Fruit fly (Drosophila melanogaster) whole organism, embryonic: Measurements from ENCODE around the gene CG9919.

Source experiments
- Antp ChIP-seq: fragments of 200-800 bp; sonication (Bioruptor generic); optimal IDR thresholded peaks from 3 replicates; lab custom pipeline; 2016; ENCODE audit warnings: missing biosample characterization, missing genetic modification characterization
- B-H2 ChIP-seq: fragments of 200-800 bp; sonication (Bioruptor generic); optimal IDR thresholded peaks from 2 replicates; lab custom pipeline; 2018; ENCODE audit warnings: missing biosample characterization, mild to moderate bottlenecking, missing genetic modification characterization
- CG10267 ChIP-seq: fragments of 200-800 bp; sonication (Bioruptor generic); optimal IDR thresholded peaks from 2 replicates; lab custom pipeline; 2018; ENCODE audit warnings: missing biosample characterization, mild to moderate bottlenecking, missing genetic modification characterization, moderate library complexity
- CG1233 ChIP-seq: fragments of 200-800 bp; sonication (Bioruptor generic); optimal IDR thresholded peaks from 4 replicates; lab custom pipeline; 2018; ENCODE audit warnings: missing biosample characterization, mild to moderate bottlenecking, missing genetic modification characterization
- CG14710 ChIP-seq: fragments of 200-800 bp; sonication (Bioruptor generic); optimal IDR thresholded peaks from 3 replicates; lab custom pipeline; 2019; ENCODE audit warnings: missing biosample characterization, mild to moderate bottlenecking, missing genetic modification characterization, moderate library complexity
- CG14965 ChIP-seq: fragments of 200-800 bp; sonication (Bioruptor generic); optimal IDR thresholded peaks from 2 replicates; lab custom pipeline; 2016; ENCODE audit warnings: missing biosample characterization, missing genetic modification characterization, borderline replicate concordance
- CG15073 ChIP-seq: fragments of 200-800 bp; sonication (Bioruptor generic); optimal IDR thresholded peaks from 2 replicates; lab custom pipeline; 2016; ENCODE audit warnings: missing biosample characterization, missing genetic modification characterization
- CG18599 ChIP-seq: fragments of 200-800 bp; sonication (Bioruptor generic); optimal IDR thresholded peaks from 3 replicates; lab custom pipeline; 2017; ENCODE audit warnings: missing biosample characterization, missing genetic modification characterization, mild to moderate bottlenecking, moderate library complexity, missing genetic modification reagents
- CG2875 ChIP-seq: fragments of 200-800 bp; sonication (Bioruptor generic); optimal IDR thresholded peaks from 2 replicates; lab custom pipeline; 2017; ENCODE audit warnings: missing biosample characterization, mild to moderate bottlenecking, missing genetic modification characterization, missing genetic modification reagents
- CG4404 ChIP-seq: fragments of 200-800 bp; sonication (Bioruptor generic); IDR thresholded peaks from 2 replicates; pipeline ENCODE4 v1.3.6; 2022; ENCODE audit warnings: missing biosample characterization, missing genetic modification characterization
- CG8281 ChIP-seq: fragments of 200-800 bp; sonication (Bioruptor generic); optimal IDR thresholded peaks from 2 replicates; lab custom pipeline; 2018; ENCODE audit warnings: missing biosample characterization, mild to moderate bottlenecking, missing genetic modification characterization, moderate library complexity
- CG9932 ChIP-seq: fragments of 200-800 bp; sonication (Bioruptor generic); IDR thresholded peaks from 2 replicates; pipeline ENCODE4 v1.3.6; 2022; ENCODE audit warnings: missing biosample characterization, missing genetic modification characterization
- Dbx ChIP-seq: fragments of 200-800 bp; sonication (Bioruptor generic); IDR thresholded peaks from 3 replicates; pipeline ENCODE4 v1.3.6; 2022; ENCODE audit warnings: missing biosample characterization, missing genetic modification characterization
- Deaf1 ChIP-seq: fragments of 200-800 bp; optimal IDR thresholded peaks from 3 replicates; lab custom pipeline; 2019; ENCODE audit warnings: missing biosample characterization, mild to moderate bottlenecking, missing genetic modification characterization, moderate library complexity
- Dref ChIP-seq: fragments of 200-800 bp; sonication (Bioruptor generic); IDR thresholded peaks from 2 replicates; pipeline ENCODE4 v1.3.6; 2022; ENCODE audit warnings: missing biosample characterization, missing genetic modification characterization
- Ets65A ChIP-seq: fragments of 200-800 bp; sonication (Bioruptor generic); peaks from one replicate; lab custom pipeline; 2016; ENCODE audit warnings: missing biosample characterization, missing genetic modification characterization
- Gsc ChIP-seq: fragments of 200-800 bp; sonication (Bioruptor generic); IDR thresholded peaks from 2 replicates; pipeline ENCODE4 v1.3.6; 2022; ENCODE audit warnings: missing biosample characterization, missing genetic modification characterization
- Gug ChIP-seq: fragments of 200-800 bp; sonication (Bioruptor generic); IDR thresholded peaks from 4 replicates; pipeline ENCODE4 v1.3.6; 2022; ENCODE audit warnings: missing biosample characterization, missing genetic modification characterization
- H15 ChIP-seq: fragments of 200-800 bp; sonication (Bioruptor generic); IDR thresholded peaks from 3 replicates; pipeline ENCODE4 v1.3.6; 2022; ENCODE audit warnings: missing biosample characterization, missing genetic modification characterization
- Hey ChIP-seq: fragments of 200-800 bp; sonication (Bioruptor generic); optimal IDR thresholded peaks from 3 replicates; lab custom pipeline; 2018; ENCODE audit warnings: missing biosample characterization, mild to moderate bottlenecking, missing genetic modification characterization
- Hr51 ChIP-seq, 2 experiments: fragments of 200-800 bp; sonication (Bioruptor generic); optimal IDR thresholded peaks; 2 replicates in 1 of 2; 3 replicates in 1 of 2; lab custom pipeline; 2016 to 2018; ENCODE audit warnings: missing biosample characterization in 2 of 2, missing genetic modification characterization in 2 of 2, mild to moderate bottlenecking in 1 of 2, moderate library complexity in 1 of 2
- Lim3 ChIP-seq: fragments of 200-800 bp; sonication (Bioruptor generic); IDR thresholded peaks from 2 replicates; pipeline ENCODE4 v1.3.6; 2022; ENCODE audit warnings: missing biosample characterization, missing genetic modification characterization
- NK7.1 ChIP-seq: fragments of 200-800 bp; sonication (Bioruptor generic); optimal IDR thresholded peaks from 3 replicates; lab custom pipeline; 2016; ENCODE audit warnings: missing biosample characterization, missing genetic modification characterization
- Optix ChIP-seq: fragments of 200-800 bp; sonication (Bioruptor generic); IDR thresholded peaks from 3 replicates; pipeline ENCODE4 v1.3.6; 2022; ENCODE audit warnings: missing biosample characterization, missing genetic modification characterization
- Pdp1 ChIP-seq, 2 experiments: fragments of 200-800 bp; sonication (Bioruptor generic); optimal IDR thresholded peaks; 3 replicates each; lab custom pipeline; 2016; ENCODE audit warnings: missing biosample characterization in 2 of 2, missing genetic modification characterization in 2 of 2, mild to moderate bottlenecking in 1 of 2, moderate library complexity in 1 of 2
- Rfx ChIP-seq: fragments of 200-800 bp; sonication (Bioruptor generic); IDR thresholded peaks from 2 replicates; pipeline ENCODE4 v1.3.6; 2022; ENCODE audit warnings: missing biosample characterization, missing genetic modification characterization
- Rx ChIP-seq: fragments of 200-800 bp; sonication (Bioruptor generic); IDR thresholded peaks from 2 replicates; pipeline ENCODE4 v1.3.6; 2022; ENCODE audit warnings: missing biosample characterization, missing genetic modification characterization
- Sox100B ChIP-seq: fragments of 200-800 bp; sonication (Bioruptor generic); optimal IDR thresholded peaks from 3 replicates; lab custom pipeline; 2018; ENCODE audit warnings: missing biosample characterization, mild to moderate bottlenecking, missing genetic modification characterization
- Taf1 ChIP-seq: fragments of 200-800 bp; sonication (Bioruptor generic); IDR thresholded peaks from 2 replicates; pipeline ENCODE4 v1.3.6; 2022; ENCODE audit warnings: missing biosample characterization, missing genetic modification characterization
- Trl ChIP-seq, 3 experiments: fragments of >200 bp in 2 of 3; fragments of 200-800 bp in 1 of 3; sonication (Bioruptor generic) in 1 of 3; optimal IDR thresholded peaks; 2 replicates in 1 of 3; 3 replicates in 2 of 3; lab custom pipeline; 2016 to 2017; ENCODE audit warnings: missing biosample characterization in 1 of 3, missing genetic modification characterization in 1 of 3
- Vsx1 ChIP-seq: fragments of 200-800 bp; sonication (Bioruptor generic); optimal IDR thresholded peaks from 2 replicates; lab custom pipeline; 2017; ENCODE audit warnings: missing biosample characterization, mild to moderate bottlenecking, missing genetic modification characterization, missing genetic modification reagents
- ase ChIP-seq: fragments of 200-800 bp; sonication (Bioruptor generic); IDR thresholded peaks from 3 replicates; pipeline ENCODE4 v1.3.6; 2022; ENCODE audit warnings: missing biosample characterization, missing genetic modification characterization
- bigmax ChIP-seq: fragments of 200-800 bp; sonication (Bioruptor generic); optimal IDR thresholded peaks from 2 replicates; lab custom pipeline; 2018; ENCODE audit warnings: missing biosample characterization, mild to moderate bottlenecking, missing genetic modification characterization
- cg ChIP-seq: fragments of 200-800 bp; sonication (Bioruptor generic); optimal IDR thresholded peaks from 3 replicates; lab custom pipeline; 2019; ENCODE audit warnings: missing biosample characterization, mild to moderate bottlenecking, missing genetic modification characterization, moderate library complexity
- crol ChIP-seq: fragments of 200-800 bp; sonication (Bioruptor generic); IDR thresholded peaks from 2 replicates; pipeline ENCODE4 v1.3.6; 2022; ENCODE audit warnings: missing biosample characterization, missing genetic modification characterization
- crp ChIP-seq, 2 experiments: fragments of 200-800 bp; sonication (Bioruptor generic); optimal IDR thresholded peaks; 2 replicates in 1 of 2; 3 replicates in 1 of 2; lab custom pipeline; 2017; ENCODE audit warnings: missing biosample characterization in 2 of 2, missing genetic modification characterization in 2 of 2, mild to moderate bottlenecking in 1 of 2, moderate library complexity in 1 of 2
- fd102C ChIP-seq: fragments of 200-800 bp; sonication (Bioruptor generic); optimal IDR thresholded peaks from 2 replicates; lab custom pipeline; 2018; ENCODE audit warnings: missing biosample characterization, mild to moderate bottlenecking, missing genetic modification characterization, moderate library complexity
- jing ChIP-seq: fragments of 200-800 bp; sonication (Bioruptor generic); optimal IDR thresholded peaks from 2 replicates; lab custom pipeline; 2018; ENCODE audit warnings: missing biosample characterization, mild to moderate bottlenecking, missing genetic modification characterization
- lbe ChIP-seq: fragments of 200-800 bp; sonication (Bioruptor generic); optimal IDR thresholded peaks from 2 replicates; lab custom pipeline; 2016; ENCODE audit warnings: missing biosample characterization, mild to moderate bottlenecking, missing genetic modification characterization
- maf-S ChIP-seq: fragments of 200-800 bp; sonication (Bioruptor generic); optimal IDR thresholded peaks from 2 replicates; lab custom pipeline; 2016; ENCODE audit warnings: missing biosample characterization, missing genetic modification characterization
- mam ChIP-seq: fragments of 200-800 bp; sonication (Bioruptor generic); optimal IDR thresholded peaks from 3 replicates; lab custom pipeline; 2016; ENCODE audit warnings: missing biosample characterization, missing genetic modification characterization
- pum ChIP-seq: fragments of 200-800 bp; sonication (Bioruptor generic); optimal IDR thresholded peaks from 2 replicates; lab custom pipeline; 2016; ENCODE audit warnings: missing biosample characterization, missing genetic modification characterization
- sens ChIP-seq: fragments of 200-800 bp; sonication (Bioruptor generic); peaks from one replicate; lab custom pipeline; 2016; ENCODE audit warnings: missing biosample characterization, missing genetic modification characterization
- so ChIP-seq: fragments of 200-800 bp; sonication (Bioruptor generic); IDR thresholded peaks from 3 replicates; pipeline ENCODE4 v1.3.6; 2022; ENCODE audit warnings: missing biosample characterization, missing genetic modification characterization
- sqz ChIP-seq: fragments of 200-800 bp; sonication (Bioruptor generic); optimal IDR thresholded peaks from 3 replicates; lab custom pipeline; 2018; ENCODE audit warnings: missing biosample characterization, mild to moderate bottlenecking, missing genetic modification characterization
- sr ChIP-seq: fragments of 200-800 bp; sonication (Bioruptor generic); IDR thresholded peaks from 3 replicates; pipeline ENCODE4 v1.3.6; 2022; ENCODE audit warnings: missing biosample characterization, missing genetic modification characterization
- sug ChIP-seq: fragments of 200-800 bp; optimal IDR thresholded peaks from 2 replicates; lab custom pipeline; 2019; ENCODE audit warnings: missing biosample characterization, mild to moderate bottlenecking, missing genetic modification characterization, moderate library complexity
- tna ChIP-seq: fragments of 200-800 bp; sonication (Bioruptor generic); IDR thresholded peaks from 2 replicates; pipeline ENCODE4 v1.3.6; 2022; ENCODE audit warnings: missing biosample characterization, missing genetic modification characterization; ENCODE audit not compliant: partially characterized antibody
- z ChIP-seq: fragments of 200-800 bp; sonication (Bioruptor generic); IDR thresholded peaks from 3 replicates; pipeline ENCODE4 v1.3.6; 2022; ENCODE audit warnings: missing biosample characterization, missing genetic modification characterization
- zf30C ChIP-seq: fragments of 200-800 bp; sonication (Bioruptor generic); optimal IDR thresholded peaks from 3 replicates; lab custom pipeline; 2018; ENCODE audit warnings: missing biosample characterization, mild to moderate bottlenecking, missing genetic modification characterization
- zfh1 ChIP-seq: fragments of 200-800 bp; sonication (Bioruptor generic); IDR thresholded peaks from 3 replicates; pipeline ENCODE4 v1.3.6; 2022; ENCODE audit warnings: missing biosample characterization, missing genetic modification characterization

Gene CG9919

dm6 chrX:16288492-16288964, 42.0 kb downstream of the CG9919 start, which contains the start of the genes CG32576 and caz (continued):
- no peak for TF ChIP-seq CG18599 (GFP tag; lab: Kevin White, UChicago)
- no peak for TF ChIP-seq CG2875 (GFP tag; lab: Kevin White, UChicago)
- TF ChIP-seq Gug (GFP tag; lab: Robert Waterston, UW) = no peak
- no peak for TF ChIP-seq maf-S (GFP tag; lab: Kevin White, UChicago)
- TF ChIP-seq Hr51 (GFP tag; optimal IDR thresholded peaks at IDR 0.05; lab: Kevin White, UChicago) = peak in 1 of 2 experiments; percentile 19
- TF ChIP-seq sens (GFP tag; lab: Kevin White, UChicago) = peak; percentile 66
- TF ChIP-seq CG10267 (tag; lab: Kevin White, UChicago) = peak; percentile 96
- TF ChIP-seq so (GFP tag; lab: Robert Waterston, UW) = no peak
- no peak for TF ChIP-seq jing (GFP tag; lab: Kevin White, UChicago)
- peak; percentile 63 for TF ChIP-seq lbe (GFP tag; lab: Kevin White, UChicago)
- TF ChIP-seq CG14710 (tag; lab: Kevin White, UChicago) = peak; percentile 81
- no peak for TF ChIP-seq Rx (GFP tag; lab: Robert Waterston, UW)
- TF ChIP-seq CG15073 (GFP tag; lab: Kevin White, UChicago) = no peak
- no peak for TF ChIP-seq Optix (GFP tag; lab: Robert Waterston, UW)
- no peak for TF ChIP-seq CG1233 (GFP tag; lab: Kevin White, UChicago)
- TF ChIP-seq sqz (GFP tag; lab: Kevin White, UChicago) = no peak
- no peak for TF ChIP-seq pum (GFP tag; lab: Kevin White, UChicago)
- no peak for TF ChIP-seq bigmax (GFP tag; lab: Kevin White, UChicago)
- no peak; the same call in 2 of the 3 replicates for TF ChIP-seq Dbx (GFP tag; lab: Robert Waterston, UW)
- TF ChIP-seq crol (GFP tag; lab: Robert Waterston, UW) = no peak
- TF ChIP-seq Pdp1 (GFP tag; optimal IDR thresholded peaks at IDR 0.05; lab: Kevin White, UChicago) = peak in 1 of 2 experiments; percentile 12
- no peak for TF ChIP-seq mam (GFP tag; lab: Kevin White, UChicago)
- TF ChIP-seq zfh1 (GFP tag; lab: Robert Waterston, UW) = no peak
- no peak for TF ChIP-seq CG8281
- TF ChIP-seq Sox100B (GFP tag; lab: Kevin White, UChicago) = no peak
- peak; percentile 65 for TF ChIP-seq sug (tag; lab: Kevin White, UChicago)
- TF ChIP-seq Hey (tag; lab: Kevin White, UChicago) = no peak
- no peak for TF ChIP-seq Lim3 (GFP tag; lab: Robert Waterston, UW)
- TF ChIP-seq CG4404 (GFP tag; lab: Robert Waterston, UW) = no peak; the same call in 1 of the 2 replicates
- TF ChIP-seq Antp (GFP tag; lab: Kevin White, UChicago) = peak; percentile 24
- TF ChIP-seq Gsc = no peak
- no peak; the same call in none of the 2 replicates for TF ChIP-seq CG9932 (GFP tag; lab: Robert Waterston, UW)
- no peak for TF ChIP-seq tna (GFP tag; lab: Robert Waterston, UW)
- TF ChIP-seq Trl (optimal IDR thresholded peaks at IDR 0.05; lab: Kevin White, UChicago) = no peak
- peak; percentile 14 for TF ChIP-seq Trl (GFP tag; optimal IDR thresholded peaks at IDR 0.05; lab: Kevin White, UChicago)
- TF ChIP-seq B-H2 (GFP tag; lab: Kevin White, UChicago) = peak; percentile 52
- no peak for TF ChIP-seq ase (GFP tag; lab: Robert Waterston, UW)
- TF ChIP-seq sr (GFP tag; lab: Robert Waterston, UW) = no peak
- TF ChIP-seq H15 (GFP tag; lab: Robert Waterston, UW) = no peak
- TF ChIP-seq z (GFP tag; lab: Robert Waterston, UW) = no peak
- TF ChIP-seq Ets65A (GFP tag; lab: Kevin White, UChicago) = peak; percentile 58
- TF ChIP-seq Vsx1 (GFP tag; lab: Kevin White, UChicago) = no peak
- 0 out of 2 replicates have a peak, but pooled peaks have one; percentile 42 for TF ChIP-seq Taf1 (GFP tag; lab: Robert Waterston, UW)
- no peak for TF ChIP-seq fd102C (GFP tag; lab: Kevin White, UChicago)
- peak; percentile 2 to 88 for TF ChIP-seq crp (GFP tag; optimal IDR thresholded peaks at IDR 0.05; lab: Kevin White, UChicago)
- TF ChIP-seq cg (GFP tag; lab: Kevin White, UChicago) = peak; percentile 54
- peak; percentile 64 for TF ChIP-seq Dref (GFP tag; lab: Robert Waterston, UW)
- peak; percentile 30; the same call in 1 of the 2 replicates for TF ChIP-seq Rfx (GFP tag; lab: Robert Waterston, UW)
- TF ChIP-seq CG14965 (GFP tag; lab: Kevin White, UChicago) = no peak
- no peak for TF ChIP-seq NK7.1 (GFP tag; lab: Kevin White, UChicago)
- TF ChIP-seq zf30C (GFP tag; lab: Kevin White, UChicago) = no peak
- peak; percentile 12 for TF ChIP-seq Deaf1 (tag; lab: Kevin White, UChicago)
